Worm (Caenorhabditis elegans) whole organism, L3 larva: ENCODE data around the gene W09G10.9.

ENCODE experiments used
- R02D3.7 ChIP-seq: fragments of 150-350 bp; optimal IDR thresholded peaks from 2 replicates; lab custom pipeline; 2014; ENCODE audit warnings: missing biosample characterization, missing genetic modification characterization
- ZK546.5 ChIP-seq: sonication (generic microtip); optimal IDR thresholded peaks from 2 replicates; lab custom pipeline; 2017; ENCODE audit warnings: missing biosample characterization, missing genetic modification characterization
- aly-2 ChIP-seq: fragments of 150-350 bp; optimal IDR thresholded peaks from 2 replicates; lab custom pipeline; 2014; ENCODE audit warnings: missing biosample characterization, missing genetic modification characterization
- ama-1 ChIP-seq: fragments of 150-350 bp; optimal IDR thresholded peaks from 2 replicates; lab custom pipeline; 2018
- ceh-16 ChIP-seq: sonication (generic microtip); optimal IDR thresholded peaks from 2 replicates; lab custom pipeline; 2017; ENCODE audit warnings: missing biosample characterization, missing genetic modification characterization
- ceh-28 ChIP-seq: fragments of 150-350 bp; optimal IDR thresholded peaks from 2 replicates; lab custom pipeline; 2014; ENCODE audit warnings: missing biosample characterization, missing genetic modification reagents, missing genetic modification characterization
- ceh-82 ChIP-seq: fragments of 150-350 bp; optimal IDR thresholded peaks from 2 replicates; lab custom pipeline; 2014; ENCODE audit warnings: missing biosample characterization, missing genetic modification characterization
- ceh-9 ChIP-seq: sonication (generic microtip); optimal IDR thresholded peaks from 2 replicates; lab custom pipeline; 2018; ENCODE audit warnings: missing biosample characterization, missing genetic modification characterization
- daf-12 ChIP-seq: fragments of 150-350 bp; optimal IDR thresholded peaks from 2 replicates; lab custom pipeline; 2014; ENCODE audit warnings: missing biosample characterization, missing genetic modification reagents, missing genetic modification characterization
- egl-27 ChIP-seq: sonication (generic microtip); optimal IDR thresholded peaks from 4 replicates; lab custom pipeline; 2017; ENCODE audit warnings: missing biosample characterization, missing genetic modification reagents, missing genetic modification characterization
- egl-5 ChIP-seq: fragments of 150-350 bp; optimal IDR thresholded peaks from 2 replicates; lab custom pipeline; 2017; ENCODE audit warnings: missing biosample characterization, missing genetic modification reagents, missing genetic modification characterization, inconsistent platforms
- elt-1 ChIP-seq: fragments of 150-350 bp; optimal IDR thresholded peaks from 2 replicates; lab custom pipeline; 2014; ENCODE audit warnings: missing biosample characterization, missing genetic modification characterization
- elt-2 ChIP-seq: sonication (generic microtip); optimal IDR thresholded peaks from 2 replicates; lab custom pipeline; 2016; ENCODE audit warnings: missing genetic modification reagents, mild to moderate bottlenecking, missing genetic modification characterization, missing compliant biosample characterization
- elt-3 ChIP-seq, 3 experiments: fragments of 150-350 bp in 1 of 3; sonication (generic microtip) in 2 of 3; optimal IDR thresholded peaks; 2 replicates in 2 of 3; 4 replicates in 1 of 3; lab custom pipeline; 2014 to 2017; ENCODE audit warnings: missing biosample characterization in 3 of 3, missing genetic modification characterization in 3 of 3
- eor-1 ChIP-seq, 2 experiments: fragments of 150-350 bp; optimal IDR thresholded peaks; 2 replicates each; lab custom pipeline; 2014 to 2018; ENCODE audit warnings: missing biosample characterization in 2 of 2, missing genetic modification characterization in 2 of 2
- fkh-10 ChIP-seq: sonication (generic microtip); optimal IDR thresholded peaks from 2 replicates; lab custom pipeline; 2017; ENCODE audit warnings: missing biosample characterization, missing genetic modification reagents, missing genetic modification characterization
- fkh-2 ChIP-seq: fragments of 150-350 bp; optimal IDR thresholded peaks from 2 replicates; lab custom pipeline; 2014; ENCODE audit warnings: missing biosample characterization, missing genetic modification reagents, missing genetic modification characterization
- fos-1 ChIP-seq: fragments of 150-350 bp; optimal IDR thresholded peaks from 2 replicates; lab custom pipeline; 2014; ENCODE audit warnings: missing biosample characterization, missing genetic modification characterization
- hmg-11 ChIP-seq: sonication (generic microtip); optimal IDR thresholded peaks from 2 replicates; lab custom pipeline; 2016; ENCODE audit warnings: missing genetic modification characterization, missing compliant biosample characterization
- jun-1 ChIP-seq: fragments of 150-350 bp; optimal IDR thresholded peaks from 2 replicates; lab custom pipeline; 2014; ENCODE audit warnings: missing biosample characterization, missing genetic modification reagents, missing genetic modification characterization
- lin-15B ChIP-seq: fragments of 150-350 bp; optimal IDR thresholded peaks from 2 replicates; lab custom pipeline; 2014; ENCODE audit warnings: missing biosample characterization, missing genetic modification characterization
- lin-39 ChIP-seq: fragments of 150-350 bp; optimal IDR thresholded peaks from 2 replicates; lab custom pipeline; 2018; ENCODE audit warnings: missing biosample characterization, missing genetic modification reagents, missing genetic modification characterization
- lsy-12 ChIP-seq: sonication (generic microtip); optimal IDR thresholded peaks from 2 replicates; lab custom pipeline; 2016; ENCODE audit warnings: mild to moderate bottlenecking, missing genetic modification characterization, missing compliant biosample characterization
- mdl-1 ChIP-seq: fragments of 150-350 bp; optimal IDR thresholded peaks from 2 replicates; lab custom pipeline; 2014; ENCODE audit warnings: missing biosample characterization, missing genetic modification characterization
- mml-1 ChIP-seq: fragments of 150-350 bp; sonication (generic microtip); optimal IDR thresholded peaks from 3 replicates; lab custom pipeline; 2014; ENCODE audit warnings: missing biosample characterization, missing genetic modification characterization
- nfya-1 ChIP-seq: sonication (generic microtip); optimal IDR thresholded peaks from 2 replicates; lab custom pipeline; 2017; ENCODE audit warnings: missing genetic modification characterization, mild to moderate bottlenecking, missing compliant biosample characterization, antibody characterized with exemption, moderate library complexity; ENCODE audit not compliant: insufficient read depth
- nhr-11 ChIP-seq: fragments of 150-350 bp; optimal IDR thresholded peaks from 2 replicates; lab custom pipeline; 2014; ENCODE audit warnings: missing biosample characterization, missing genetic modification characterization
- nhr-12 ChIP-seq: fragments of 150-350 bp; optimal IDR thresholded peaks from 2 replicates; lab custom pipeline; 2014; ENCODE audit warnings: missing biosample characterization, missing genetic modification characterization
- nhr-23 ChIP-seq: fragments of 150-350 bp; optimal IDR thresholded peaks from 2 replicates; lab custom pipeline; 2014; ENCODE audit warnings: missing biosample characterization, missing genetic modification reagents, missing genetic modification characterization
- nhr-237 ChIP-seq: fragments of 150-350 bp; optimal IDR thresholded peaks from 2 replicates; lab custom pipeline; 2014; ENCODE audit warnings: missing biosample characterization, missing genetic modification characterization
- nhr-25 ChIP-seq: sonication (generic microtip); optimal IDR thresholded peaks from 2 replicates; lab custom pipeline; 2017; ENCODE audit warnings: missing biosample characterization, missing genetic modification characterization
- nhr-28 ChIP-seq: fragments of 150-350 bp; optimal IDR thresholded peaks from 2 replicates; lab custom pipeline; 2014; ENCODE audit warnings: missing biosample characterization, missing genetic modification characterization
- nhr-43 ChIP-seq: sonication (generic microtip); optimal IDR thresholded peaks from 2 replicates; lab custom pipeline; 2016; ENCODE audit warnings: mild to moderate bottlenecking, missing genetic modification characterization, missing compliant biosample characterization; ENCODE audit not compliant: poor library complexity, severe bottlenecking
- nhr-67 ChIP-seq: fragments of 150-350 bp; optimal IDR thresholded peaks from 2 replicates; lab custom pipeline; 2014; ENCODE audit warnings: missing biosample characterization, missing genetic modification characterization
- nhr-76 ChIP-seq: fragments of 150-350 bp; sonication (generic microtip); optimal IDR thresholded peaks from 5 replicates; lab custom pipeline; 2014; ENCODE audit warnings: missing biosample characterization, missing genetic modification characterization
- nhr-77 ChIP-seq: fragments of 150-350 bp; optimal IDR thresholded peaks from 2 replicates; lab custom pipeline; 2014; ENCODE audit warnings: missing biosample characterization, missing genetic modification characterization
- pha-4 ChIP-seq: fragments of 150-350 bp; optimal IDR thresholded peaks from 2 replicates; lab custom pipeline; 2014; ENCODE audit warnings: missing biosample characterization, missing genetic modification reagents, missing genetic modification characterization
- pqm-1 ChIP-seq: fragments of 150-350 bp; optimal IDR thresholded peaks from 2 replicates; lab custom pipeline; 2017; ENCODE audit warnings: missing biosample characterization, missing genetic modification characterization, inconsistent platforms
- sea-2 ChIP-seq: fragments of 150-350 bp; sonication (generic microtip); optimal IDR thresholded peaks from 4 replicates; lab custom pipeline; 2014; ENCODE audit warnings: missing biosample characterization, missing genetic modification reagents, missing genetic modification characterization
- skn-1 ChIP-seq: fragments of 150-350 bp; optimal IDR thresholded peaks from 2 replicates; lab custom pipeline; 2014; ENCODE audit warnings: missing biosample characterization, missing genetic modification characterization
- snpc-4 ChIP-seq: fragments of 150-350 bp; optimal IDR thresholded peaks from 2 replicates; lab custom pipeline; 2014; ENCODE audit warnings: missing biosample characterization, missing genetic modification characterization
- tbx-2 ChIP-seq: sonication (generic microtip); optimal IDR thresholded peaks from 2 replicates; lab custom pipeline; 2016; ENCODE audit warnings: mild to moderate bottlenecking, missing genetic modification characterization, missing compliant biosample characterization
- unc-39 ChIP-seq: sonication (generic microtip); optimal IDR thresholded peaks from 4 replicates; lab custom pipeline; 2017; ENCODE audit warnings: missing biosample characterization, missing genetic modification characterization
- unc-62 ChIP-seq: fragments of 150-350 bp; sonication (generic microtip); optimal IDR thresholded peaks from 4 replicates; lab custom pipeline; 2014; ENCODE audit warnings: missing biosample characterization, missing genetic modification reagents, missing genetic modification characterization
- zag-1 ChIP-seq: fragments of 150-350 bp; optimal IDR thresholded peaks from 2 replicates; lab custom pipeline; 2014; ENCODE audit warnings: missing biosample characterization, missing genetic modification characterization
- ztf-11 ChIP-seq: fragments of 150-350 bp; optimal IDR thresholded peaks from 2 replicates; lab custom pipeline; 2014; ENCODE audit warnings: missing biosample characterization, missing genetic modification characterization
- ztf-4 ChIP-seq: fragments of 150-350 bp; optimal IDR thresholded peaks from 2 replicates; lab custom pipeline; 2014; ENCODE audit warnings: missing biosample characterization, missing genetic modification characterization

W09G10.9 gene

ce11 chrII:3518961-3519544, 2.5 kb upstream of the W09G10.9 start, which contains the start of gene clec-126:
clec-126 (plus strand) TSS chrII:3519494.
- TF ChIP-seq elt-1 (no peak), nhr-67 (tag; lab: Kevin White, UChicago) (no peak), ZK546.5 (no peak), fos-1 (tag; lab: Kevin White, UChicago) (no peak), unc-39 (tag; lab: Kevin White, UChicago) (no peak), pha-4 (tag; lab: Kevin White, UChicago) (peak; percentile 59), nhr-28 (no peak), nhr-43 (tag; lab: Kevin White, UChicago) (peak; percentile 39), ztf-11 (tag; lab: Kevin White, UChicago) (no peak), hmg-11 (tag; lab: Kevin White, UChicago) (peak; percentile 71), ama-1 (lab: Kevin White, UChicago) (peak; percentile 55), nhr-23 (tag; lab: Kevin White, UChicago) (peak; percentile 45), tbx-2 (tag; lab: Kevin White, UChicago) (peak; percentile 69), nhr-12 (tag; lab: Kevin White, UChicago) (no peak), aly-2 (tag; lab: Kevin White, UChicago) (no peak), jun-1 (peak; percentile 58), nhr-11 (tag; lab: Kevin White, UChicago) (no peak), elt-3 (tag; optimal IDR thresholded peaks at IDR 0.05; lab: Kevin White, UChicago) (peak in 1 of 3 experiments; percentile 10), ceh-16 (tag; lab: Kevin White, UChicago) (peak; percentile 61), ceh-82 (tag; lab: Kevin White, UChicago) (peak; percentile 19), daf-12 (tag; lab: Kevin White, UChicago) (no peak), fkh-10 (no peak), R02D3.7 (tag; lab: Kevin White, UChicago) (peak; percentile 17), nhr-77 (tag; lab: Kevin White, UChicago) (no peak), lin-39 (tag; lab: Kevin White, UChicago) (peak; percentile 76), nhr-25 (peak; percentile 76), ztf-4 (tag; lab: Kevin White, UChicago) (peak; percentile 49), mml-1 (tag; lab: Kevin White, UChicago) (no peak), nhr-237 (tag; lab: Kevin White, UChicago) (no peak), nhr-76 (tag; lab: Kevin White, UChicago) (no peak), ceh-28 (tag; lab: Kevin White, UChicago) (peak; percentile 18), nfya-1 (peak; percentile 87), unc-62 (no peak), eor-1 (tag; optimal IDR thresholded peaks at IDR 0.05; lab: Kevin White, UChicago) (no peak), lsy-12 (tag; lab: Kevin White, UChicago) (peak; percentile 79), sea-2 (GFP tag; lab: Kevin White, UChicago) (no peak), skn-1 (tag; lab: Kevin White, UChicago) (peak; percentile 21), zag-1 (tag; lab: Kevin White, UChicago) (no peak), lin-15B (tag; lab: Kevin White, UChicago) (peak; percentile 51), mdl-1 (no peak), fkh-2 (tag; lab: Kevin White, UChicago) (no peak), elt-2 (peak; percentile 78), egl-27 (tag; lab: Kevin White, UChicago) (peak; percentile 72), ceh-9 (tag; lab: Kevin White, UChicago) (no peak), egl-5 (tag; lab: Kevin White, UChicago) (peak; percentile 70), snpc-4 (tag; lab: Kevin White, UChicago) (peak; percentile 29), pqm-1 (peak; percentile 21)
